Worm (Caenorhabditis elegans) whole organism, L2 larva: ENCODE data around the gene srh-287.

Source experiments
- C34F6.9 ChIP-seq: fragments of 150-350 bp; optimal IDR thresholded peaks from 2 replicates; lab custom pipeline; 2014; ENCODE audit warnings: missing biosample characterization, missing genetic modification characterization
- Y55F3AM.14 ChIP-seq: fragments of 200-800 bp; sonication (Bioruptor generic); optimal IDR thresholded peaks from 2 replicates; lab custom pipeline; 2018; ENCODE audit warnings: mild to moderate bottlenecking, missing genetic modification characterization, missing compliant biosample characterization
- ZK546.5 ChIP-seq: sonication (generic microtip); optimal IDR thresholded peaks from 2 replicates; lab custom pipeline; 2017; ENCODE audit warnings: missing biosample characterization, missing genetic modification characterization
- alr-1 ChIP-seq: fragments of 150-350 bp; optimal IDR thresholded peaks from 2 replicates; lab custom pipeline; 2014; ENCODE audit warnings: missing biosample characterization, missing genetic modification characterization
- aly-2 ChIP-seq: fragments of 150-350 bp; optimal IDR thresholded peaks from 2 replicates; lab custom pipeline; 2014; ENCODE audit warnings: missing biosample characterization, missing genetic modification characterization
- ama-1 ChIP-seq: fragments of 150-350 bp; optimal IDR thresholded peaks from 2 replicates; lab custom pipeline; 2018; ENCODE audit warnings: inconsistent platforms
- blmp-1 ChIP-seq: sonication (generic microtip); optimal IDR thresholded peaks from 2 replicates; lab custom pipeline; 2017; ENCODE audit warnings: missing genetic modification characterization, mild to moderate bottlenecking, missing compliant biosample characterization, antibody characterized with exemption, moderate library complexity; ENCODE audit not compliant: insufficient read depth
- ceh-16 ChIP-seq: fragments of 150-350 bp; optimal IDR thresholded peaks from 2 replicates; lab custom pipeline; 2014; ENCODE audit warnings: missing biosample characterization, missing genetic modification characterization
- ceh-82 ChIP-seq: fragments of 150-350 bp; optimal IDR thresholded peaks from 2 replicates; lab custom pipeline; 2014; ENCODE audit warnings: missing biosample characterization, missing genetic modification characterization
- crh-2 ChIP-seq: sonication (generic microtip); optimal IDR thresholded peaks from 2 replicates; lab custom pipeline; 2017; ENCODE audit warnings: missing biosample characterization, missing genetic modification characterization
- elt-1 ChIP-seq: fragments of 150-350 bp; optimal IDR thresholded peaks from 2 replicates; lab custom pipeline; 2014; ENCODE audit warnings: missing biosample characterization, missing genetic modification characterization
- fos-1 ChIP-seq: fragments of 150-350 bp; optimal IDR thresholded peaks from 2 replicates; lab custom pipeline; 2014; ENCODE audit warnings: missing biosample characterization, missing genetic modification characterization
- gmeb-1 ChIP-seq: fragments of 150-350 bp; optimal IDR thresholded peaks from 2 replicates; lab custom pipeline; 2014; ENCODE audit warnings: missing biosample characterization, missing genetic modification characterization
- lin-11 ChIP-seq: fragments of 150-350 bp; sonication (generic microtip); optimal IDR thresholded peaks from 2 replicates; lab custom pipeline; 2014; ENCODE audit warnings: missing biosample characterization, missing genetic modification characterization, inconsistent platforms, mixed read lengths
- lin-13 ChIP-seq: fragments of 150-350 bp; optimal IDR thresholded peaks from 2 replicates; lab custom pipeline; 2014; ENCODE audit warnings: missing biosample characterization, missing genetic modification reagents, missing genetic modification characterization
- lin-39 ChIP-seq: fragments of 150-350 bp; optimal IDR thresholded peaks from 2 replicates; lab custom pipeline; 2014; ENCODE audit warnings: missing biosample characterization, missing genetic modification reagents, missing genetic modification characterization
- lsy-2 ChIP-seq, 2 experiments: fragments of 150-350 bp in 1 of 2; sonication (generic microtip) in 1 of 2; optimal IDR thresholded peaks; 2 replicates each; lab custom pipeline; 2014 to 2017; ENCODE audit warnings: missing biosample characterization in 2 of 2, missing genetic modification characterization in 2 of 2
- mab-5 ChIP-seq: fragments of 150-350 bp; optimal IDR thresholded peaks from 2 replicates; lab custom pipeline; 2014; ENCODE audit warnings: missing biosample characterization, missing genetic modification characterization
- mbf-1 ChIP-seq: sonication (generic microtip); optimal IDR thresholded peaks from 2 replicates; lab custom pipeline; 2017; ENCODE audit warnings: missing biosample characterization, missing genetic modification characterization
- mdl-1 ChIP-seq, 2 experiments: fragments of 150-350 bp in 1 of 2; sonication (generic microtip) in 1 of 2; optimal IDR thresholded peaks; 2 replicates each; lab custom pipeline; 2017; ENCODE audit warnings: missing biosample characterization in 2 of 2, missing genetic modification characterization in 2 of 2
- nhr-11 ChIP-seq: fragments of 150-350 bp; optimal IDR thresholded peaks from 2 replicates; lab custom pipeline; 2014; ENCODE audit warnings: missing biosample characterization, missing genetic modification characterization
- nhr-12 ChIP-seq: fragments of 150-350 bp; optimal IDR thresholded peaks from 2 replicates; lab custom pipeline; 2014; ENCODE audit warnings: missing biosample characterization, missing genetic modification characterization
- nhr-129 ChIP-seq: fragments of 150-350 bp; optimal IDR thresholded peaks from 2 replicates; lab custom pipeline; 2014; ENCODE audit warnings: missing biosample characterization, missing genetic modification characterization
- nhr-237 ChIP-seq: fragments of 150-350 bp; optimal IDR thresholded peaks from 2 replicates; lab custom pipeline; 2014; ENCODE audit warnings: missing biosample characterization, missing genetic modification characterization
- nhr-25 ChIP-seq: fragments of 150-350 bp; sonication (generic microtip); optimal IDR thresholded peaks from 3 replicates; lab custom pipeline; 2014; ENCODE audit warnings: missing biosample characterization, missing genetic modification characterization
- nhr-6 ChIP-seq: fragments of 150-350 bp; optimal IDR thresholded peaks from 2 replicates; lab custom pipeline; 2014; ENCODE audit warnings: missing biosample characterization, missing genetic modification characterization
- nhr-77 ChIP-seq: fragments of 150-350 bp; optimal IDR thresholded peaks from 2 replicates; lab custom pipeline; 2014; ENCODE audit warnings: missing biosample characterization, missing genetic modification characterization
- peb-1 ChIP-seq: fragments of 150-350 bp; optimal IDR thresholded peaks from 2 replicates; lab custom pipeline; 2014; ENCODE audit warnings: missing biosample characterization, missing genetic modification characterization
- sem-4 ChIP-seq: fragments of 150-350 bp; optimal IDR thresholded peaks from 2 replicates; lab custom pipeline; 2014; ENCODE audit warnings: missing biosample characterization, missing genetic modification reagents, missing genetic modification characterization
- skn-1 ChIP-seq: sonication (generic microtip); optimal IDR thresholded peaks from 2 replicates; lab custom pipeline; 2017; ENCODE audit warnings: missing biosample characterization, missing genetic modification characterization
- sma-3 ChIP-seq: sonication (generic microtip); optimal IDR thresholded peaks from 2 replicates; lab custom pipeline; 2016; ENCODE audit warnings: missing genetic modification reagents, missing genetic modification characterization, missing compliant biosample characterization
- sma-9 ChIP-seq, 2 experiments: fragments of 150-350 bp in 1 of 2; sonication (generic microtip) in 1 of 2; optimal IDR thresholded peaks; 2 replicates each; lab custom pipeline; 2014 to 2016; ENCODE audit warnings: missing genetic modification characterization in 2 of 2, mild to moderate bottlenecking in 1 of 2, missing biosample characterization in 1 of 2, missing compliant biosample characterization in 1 of 2, missing genetic modification reagents in 1 of 2, moderate library complexity in 1 of 2
- unc-55 ChIP-seq: fragments of 150-350 bp; sonication (generic microtip); optimal IDR thresholded peaks from 3 replicates; lab custom pipeline; 2014; ENCODE audit warnings: missing biosample characterization, missing genetic modification reagents, missing genetic modification characterization
- unc-62 ChIP-seq: fragments of 150-350 bp; optimal IDR thresholded peaks from 2 replicates; lab custom pipeline; 2014; ENCODE audit warnings: missing biosample characterization, missing genetic modification reagents, missing genetic modification characterization
- zag-1 ChIP-seq: fragments of 150-350 bp; optimal IDR thresholded peaks from 2 replicates; lab custom pipeline; 2014; ENCODE audit warnings: missing biosample characterization, missing genetic modification characterization
- ztf-1 ChIP-seq: fragments of 200-800 bp; sonication (Bioruptor generic); conservative IDR thresholded peaks from 2 replicates; pipeline ENCODE4 v1.3.6; 2022; ENCODE audit warnings: missing genetic modification characterization, missing compliant biosample characterization
- ztf-11 ChIP-seq: sonication (generic microtip); optimal IDR thresholded peaks from 2 replicates; lab custom pipeline; 2017; ENCODE audit warnings: missing biosample characterization, missing genetic modification characterization
- ztf-4 ChIP-seq: fragments of 150-350 bp; optimal IDR thresholded peaks from 2 replicates; lab custom pipeline; 2014; ENCODE audit warnings: missing biosample characterization, missing genetic modification characterization

srh-287 gene

DNA sequence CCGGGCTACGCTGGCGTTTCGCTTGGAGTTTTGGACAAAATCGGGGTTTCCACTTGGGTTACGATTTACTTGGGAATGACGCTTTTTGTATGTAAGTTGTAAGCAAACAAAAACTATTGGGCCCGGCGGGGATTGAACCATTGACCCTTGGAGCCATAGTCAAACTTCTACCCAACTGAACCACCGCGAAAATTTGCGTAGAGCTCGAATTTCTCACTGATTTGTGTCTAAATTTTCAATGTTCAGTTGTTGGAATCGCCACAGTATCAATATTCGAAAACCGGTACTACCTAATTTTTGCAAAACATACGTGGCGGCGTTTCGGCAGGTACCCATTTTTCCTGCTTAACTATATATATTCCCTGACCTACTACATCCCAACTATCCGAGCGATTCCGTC is 32.9 kb upstream of the srh-287 start:
- TF ChIP-seq peb-1 (tag; lab: Kevin White, UChicago) (no peak), skn-1 (tag; lab: Kevin White, UChicago) (no peak), unc-55 (GFP tag; lab: Kevin White, UChicago) (no peak), aly-2 (tag; lab: Kevin White, UChicago) (no peak), lin-39 (no peak), sma-3 (GFP tag; lab: Kevin White, UChicago) (no peak), Y55F3AM.14 (no peak), nhr-25 (tag; lab: Kevin White, UChicago) (no peak), C34F6.9 (tag; lab: Kevin White, UChicago) (no peak), mbf-1 (tag; lab: Kevin White, UChicago) (no peak), mab-5 (tag; lab: Kevin White, UChicago) (no peak), fos-1 (no peak), ztf-4 (tag; lab: Kevin White, UChicago) (no peak), nhr-6 (tag; lab: Kevin White, UChicago) (no peak), nhr-77 (tag; lab: Kevin White, UChicago) (no peak), unc-62 (GFP tag; lab: Kevin White, UChicago) (no peak)

DNA sequence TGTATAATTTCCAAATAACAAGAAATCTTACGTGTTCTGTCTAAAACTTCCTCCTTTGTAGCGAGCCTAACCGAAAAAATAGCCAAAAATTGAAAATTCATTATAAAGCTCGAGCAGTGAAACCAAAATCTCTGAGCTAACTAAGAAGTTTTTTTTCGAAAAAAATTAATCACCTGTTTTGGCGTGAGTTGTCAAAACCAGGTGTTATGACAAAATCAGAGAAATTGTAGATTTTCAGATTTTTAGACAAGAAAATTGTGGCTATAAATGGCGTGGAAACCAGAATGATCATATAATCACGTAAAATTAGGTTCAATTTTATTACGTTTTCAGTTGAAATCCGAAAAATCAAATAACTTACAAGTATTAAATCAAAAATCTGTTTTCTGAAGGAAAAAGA is 27.5 kb upstream of the srh-287 start, which contains the start of gene sre-21:
Gene sre-21, minus strand, starts transcription at position 101 of the 400 bp plus-strand sequence.
- TF ChIP-seq ZK546.5 (tag; lab: Kevin White, UChicago) (no peak), nhr-11 (tag; lab: Kevin White, UChicago) (no peak), gmeb-1 (tag; lab: Kevin White, UChicago) (no peak), lsy-2 (tag; optimal IDR thresholded peaks at IDR 0.05; lab: Kevin White, UChicago) (no peak), elt-1 (tag; lab: Kevin White, UChicago) (no peak), lin-11 (tag; lab: Kevin White, UChicago) (no peak), peb-1 (tag; lab: Kevin White, UChicago) (no peak), fos-1 (no peak), sem-4 (tag; lab: Kevin White, UChicago) (no peak), nhr-25 (tag; lab: Kevin White, UChicago) (no peak)

DNA sequence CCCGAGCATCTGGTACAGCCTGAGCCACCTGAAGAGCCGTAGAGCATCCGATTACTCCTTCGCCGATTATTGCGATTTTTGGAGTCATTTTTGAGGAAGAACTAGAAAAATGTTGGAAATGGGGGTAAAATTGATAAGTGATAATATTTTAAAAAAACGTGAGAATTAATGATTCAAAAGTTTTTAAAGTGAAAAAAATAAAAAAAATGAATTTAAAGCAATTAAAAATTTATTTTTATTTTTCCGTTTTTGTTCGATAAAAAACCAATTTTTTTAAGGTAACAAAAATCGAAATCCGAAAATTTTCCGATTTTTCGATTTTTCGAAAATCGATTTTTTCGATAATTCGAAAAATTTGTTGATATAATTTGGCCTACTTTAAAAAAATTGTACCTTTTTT is 23.5 kb upstream of the srh-287 start, which contains the start of gene ddo-1:
Gene ddo-1, minus strand, starts transcription at position 101 of the 400 bp plus-strand sequence.
- TF ChIP-seq nhr-129 (tag; lab: Kevin White, UChicago) (no peak), ceh-16 (tag; lab: Kevin White, UChicago) (no peak), mdl-1 (tag; optimal IDR thresholded peaks at IDR 0.05; lab: Kevin White, UChicago) (no peak), sem-4 (tag; lab: Kevin White, UChicago) (no peak), lin-11 (tag; lab: Kevin White, UChicago) (no peak), zag-1 (tag; lab: Kevin White, UChicago) (no peak), ztf-1 (GFP tag; lab: Robert Waterston, UW) (no peak), ztf-11 (no peak), gmeb-1 (tag; lab: Kevin White, UChicago) (no peak), lin-39 (no peak), ceh-82 (no peak), nhr-237 (tag; lab: Kevin White, UChicago) (no peak), elt-1 (tag; lab: Kevin White, UChicago) (no peak)

DNA sequence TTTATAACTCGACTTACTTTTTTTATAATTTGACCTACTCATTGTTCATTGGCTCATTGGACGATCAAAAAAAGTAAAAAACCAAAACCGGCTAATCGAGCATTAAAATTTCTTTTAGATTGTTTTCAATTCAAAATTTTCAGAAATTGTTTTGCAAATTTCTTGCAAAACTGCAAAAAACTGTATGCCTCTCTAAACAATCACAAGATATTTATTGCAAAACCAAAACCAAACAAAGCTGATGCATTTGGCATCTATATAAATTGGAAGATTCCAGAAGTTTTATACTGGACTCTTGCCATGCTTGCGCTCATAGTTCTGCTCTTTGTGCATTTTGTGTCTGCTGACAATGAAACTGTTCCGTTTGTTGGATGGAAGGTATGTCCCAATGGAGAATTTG is 23.0 kb upstream of the srh-287 start, which contains the start of gene C47A10.12:
Gene C47A10.12, plus strand, starts transcription at position 301 of the 400 bp plus-strand sequence.
- no peak for TF ChIP-seq nhr-6 (tag; lab: Kevin White, UChicago)
- TF ChIP-seq nhr-12 (tag; lab: Kevin White, UChicago), result no peak
- no peak for TF ChIP-seq ZK546.5 (tag; lab: Kevin White, UChicago)
- no peak for TF ChIP-seq nhr-129 (tag; lab: Kevin White, UChicago)

DNA sequence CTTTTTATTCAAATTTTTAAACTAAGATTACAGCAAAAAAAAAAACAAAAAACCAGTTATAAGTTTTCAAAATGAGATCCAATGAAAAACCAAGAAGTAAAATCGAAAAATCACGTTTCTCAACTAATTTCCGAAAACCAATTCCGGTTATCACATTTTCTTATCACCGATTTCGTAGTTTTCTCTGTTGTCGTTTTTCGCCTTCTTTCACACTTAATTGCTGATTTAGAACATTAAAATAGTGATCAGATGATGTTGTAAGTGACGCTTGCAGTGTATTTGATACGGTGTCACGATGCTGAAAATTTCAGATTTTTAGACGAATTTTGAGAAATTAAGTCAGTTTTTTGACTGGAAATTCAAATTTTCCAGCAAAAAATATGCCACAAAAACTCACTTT is 20.4 kb upstream of the srh-287 start:
- TF ChIP-seq sma-9 (GFP tag; optimal IDR thresholded peaks at IDR 0.05; lab: Kevin White, UChicago) (no peak), sma-9 (tag; optimal IDR thresholded peaks at IDR 0.05; lab: Kevin White, UChicago) (no peak), nhr-25 (tag; lab: Kevin White, UChicago) (no peak), aly-2 (tag; lab: Kevin White, UChicago) (no peak), crh-2 (tag; lab: Kevin White, UChicago) (peak; percentile 2), mab-5 (tag; lab: Kevin White, UChicago) (no peak), ceh-82 (no peak), ztf-1 (GFP tag; lab: Robert Waterston, UW) (no peak), zag-1 (tag; lab: Kevin White, UChicago) (no peak), sem-4 (tag; lab: Kevin White, UChicago) (no peak), ama-1 (lab: Kevin White, UChicago) (no peak), sma-3 (GFP tag; lab: Kevin White, UChicago) (no peak), unc-55 (GFP tag; lab: Kevin White, UChicago) (no peak), mdl-1 (tag; optimal IDR thresholded peaks at IDR 0.05; lab: Kevin White, UChicago) (no peak), fos-1 (peak; percentile 50), Y55F3AM.14 (no peak), peb-1 (tag; lab: Kevin White, UChicago) (no peak), nhr-129 (tag; lab: Kevin White, UChicago) (peak; percentile 19), blmp-1 (tag; lab: Kevin White, UChicago) (no peak), lin-39 (no peak), lin-13 (GFP tag; lab: Kevin White, UChicago) (no peak), alr-1 (tag; lab: Kevin White, UChicago) (no peak), nhr-11 (tag; lab: Kevin White, UChicago) (no peak), nhr-12 (tag; lab: Kevin White, UChicago) (no peak)
